Fruit fly (Drosophila melanogaster): ENCODE measurements around the gene side-VII.
"Not testable (repeated sequence)": the region's sequence is repeated elsewhere in the genome, so short reads cannot be mapped to it uniquely, and the experiment has no call there.

DNA sequence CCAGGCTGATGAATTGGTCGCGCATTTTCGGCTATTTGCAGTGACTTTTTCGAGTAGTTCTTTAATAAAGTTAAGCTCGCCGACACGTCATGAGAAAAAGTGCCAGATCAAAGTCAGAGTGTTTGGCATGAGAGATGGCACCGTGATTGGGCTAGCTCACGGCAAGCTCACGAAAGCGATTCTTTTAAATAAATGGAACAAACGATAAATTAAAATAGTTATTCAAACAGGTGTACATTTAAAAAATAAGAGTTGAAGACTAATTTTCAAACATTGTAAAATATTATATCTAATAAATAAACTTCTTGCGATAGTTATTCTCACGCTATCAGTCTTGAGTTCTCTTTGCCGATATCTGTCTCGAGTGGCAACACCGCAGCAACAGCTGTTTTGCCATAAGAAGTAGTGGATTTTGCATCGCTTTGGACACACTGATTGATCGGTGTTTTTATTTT is 47.1 kb downstream of the side-VII start, which contains the start of the genes Unc-115b, p24-2 and CG32939:
- TF ChIP-seq CG8301 (tag; optimal IDR thresholded peaks at IDR 0.05); CG32121 (GFP tag; IDR thresholded peaks at IDR 0.05); CG15710 (tag; optimal IDR thresholded peaks at IDR 0.05); CG4496 (GFP tag; IDR thresholded peaks at IDR 0.05); fd96Ca (GFP tag; IDR thresholded peaks at IDR 0.05); CG10348 (GFP tag; IDR thresholded peaks at IDR 0.05); gl (tag; optimal IDR thresholded peaks at IDR 0.05); EcR (GFP tag; optimal IDR thresholded peaks at IDR 0.05); Ets98B (GFP tag; IDR thresholded peaks at IDR 0.05): not testable (repeated sequence)

All from whole organism, pupa.